Fruit fly (Drosophila melanogaster) whole organism, embryonic: ENCODE data around the gene CG16753.

ENCODE experiments used
- Abd-B ChIP-seq: fragments of 200-800 bp; sonication (Bioruptor generic); optimal IDR thresholded peaks from 2 replicates; lab custom pipeline; 2018; ENCODE audit warnings: missing biosample characterization, mild to moderate bottlenecking, missing genetic modification characterization, moderate library complexity
- Aef1 ChIP-seq: fragments of 200-800 bp; sonication (Bioruptor generic); IDR thresholded peaks from 3 replicates; pipeline ENCODE4 v1.3.6; 2022; ENCODE audit warnings: missing biosample characterization, missing genetic modification characterization
- C15 ChIP-seq: fragments of 200-800 bp; sonication (Bioruptor generic); IDR thresholded peaks from 3 replicates; pipeline ENCODE4 v1.3.6; 2022; ENCODE audit warnings: missing biosample characterization, missing genetic modification characterization
- CG10431 ChIP-seq: fragments of 200-800 bp; sonication (Bioruptor generic); optimal IDR thresholded peaks from 3 replicates; lab custom pipeline; 2018; ENCODE audit warnings: missing biosample characterization, mild to moderate bottlenecking, missing genetic modification characterization
- CG14667 ChIP-seq: fragments of 200-800 bp; sonication (Bioruptor generic); IDR thresholded peaks from 2 replicates; pipeline ENCODE4 v1.3.6; 2022; ENCODE audit warnings: missing biosample characterization, missing genetic modification characterization
- CG15011 ChIP-seq: fragments of 200-800 bp; sonication (Bioruptor generic); optimal IDR thresholded peaks from 3 replicates; lab custom pipeline; 2018; ENCODE audit warnings: missing biosample characterization, mild to moderate bottlenecking, missing genetic modification characterization
- CG15073 ChIP-seq: fragments of 200-800 bp; sonication (Bioruptor generic); optimal IDR thresholded peaks from 2 replicates; lab custom pipeline; 2016; ENCODE audit warnings: missing biosample characterization, missing genetic modification characterization
- CG16779 ChIP-seq: fragments of 200-800 bp; sonication (Bioruptor generic); IDR thresholded peaks from 2 replicates; pipeline ENCODE4 v1.3.6; 2022; ENCODE audit warnings: missing biosample characterization, missing genetic modification characterization
- CG17612 ChIP-seq: fragments of 200-800 bp; sonication (Bioruptor generic); IDR thresholded peaks from 2 replicates; pipeline ENCODE4 v1.3.6; 2022; ENCODE audit warnings: missing biosample characterization, missing genetic modification characterization
- CG17912 ChIP-seq: fragments of 200-800 bp; sonication (Bioruptor generic); optimal IDR thresholded peaks from 2 replicates; lab custom pipeline; 2018; ENCODE audit warnings: missing biosample characterization, mild to moderate bottlenecking, missing genetic modification characterization
- CG1792 ChIP-seq: fragments of 200-800 bp; sonication (Bioruptor generic); optimal IDR thresholded peaks from 2 replicates; lab custom pipeline; 2016; ENCODE audit warnings: missing biosample characterization, missing genetic modification characterization
- CG18011 ChIP-seq: fragments of 200-800 bp; sonication (Bioruptor generic); optimal IDR thresholded peaks from 2 replicates; lab custom pipeline; 2017; ENCODE audit warnings: missing biosample characterization, missing genetic modification characterization, mild to moderate bottlenecking, moderate library complexity, missing genotype
- CG30431 ChIP-seq: fragments of 200-800 bp; sonication (Bioruptor generic); optimal IDR thresholded peaks from 2 replicates; lab custom pipeline; 2017; ENCODE audit warnings: missing biosample characterization, missing genetic modification characterization
- CG34376 ChIP-seq: fragments of 200-800 bp; sonication (Bioruptor generic); optimal IDR thresholded peaks from 2 replicates; lab custom pipeline; 2018; ENCODE audit warnings: missing biosample characterization, mild to moderate bottlenecking, missing genetic modification characterization
- CG3995 ChIP-seq: fragments of 200-800 bp; sonication (Bioruptor generic); optimal IDR thresholded peaks from 3 replicates; lab custom pipeline; 2016; ENCODE audit warnings: missing biosample characterization, missing genetic modification characterization
- CG4854 ChIP-seq: fragments of 200-800 bp; sonication (Bioruptor generic); optimal IDR thresholded peaks from 2 replicates; lab custom pipeline; 2016; ENCODE audit warnings: missing biosample characterization, missing genetic modification characterization, inconsistent platforms
- CG5245 ChIP-seq: fragments of 200-800 bp; sonication (Bioruptor generic); optimal IDR thresholded peaks from 3 replicates; lab custom pipeline; 2016; ENCODE audit warnings: missing biosample characterization, missing genetic modification characterization
- CG6765 ChIP-seq: fragments of 200-800 bp; sonication (Bioruptor generic); optimal IDR thresholded peaks from 3 replicates; lab custom pipeline; 2017; ENCODE audit warnings: missing biosample characterization, mild to moderate bottlenecking, missing genetic modification characterization
- CG6791 ChIP-seq: fragments of 200-800 bp; sonication (Bioruptor generic); IDR thresholded peaks from 3 replicates; pipeline ENCODE4 v1.3.6; 2022; ENCODE audit warnings: missing biosample characterization, missing genetic modification characterization; ENCODE audit not compliant: partially characterized antibody
- CG7357 ChIP-seq: fragments of 200-800 bp; sonication (Bioruptor generic); IDR thresholded peaks from 3 replicates; pipeline ENCODE4 v1.3.6; 2022; ENCODE audit warnings: missing biosample characterization, missing genetic modification characterization
- CG8359 ChIP-seq: fragments of 200-800 bp; sonication (Bioruptor generic); optimal IDR thresholded peaks from 2 replicates; lab custom pipeline; 2017; ENCODE audit warnings: missing biosample characterization, mild to moderate bottlenecking, missing genetic modification characterization, borderline replicate concordance
- Camta ChIP-seq: fragments of 200-800 bp; sonication (Bioruptor generic); optimal IDR thresholded peaks from 2 replicates; lab custom pipeline; 2016; ENCODE audit warnings: missing biosample characterization, missing genetic modification characterization
- E2f2 ChIP-seq: fragments of 200-800 bp; sonication (Bioruptor generic); IDR thresholded peaks from 2 replicates; pipeline ENCODE4 v1.3.6; 2022; ENCODE audit warnings: missing biosample characterization, missing genetic modification characterization
- Gsc ChIP-seq: fragments of 200-800 bp; sonication (Bioruptor generic); IDR thresholded peaks from 2 replicates; pipeline ENCODE4 v1.3.6; 2022; ENCODE audit warnings: missing biosample characterization, missing genetic modification characterization
- MBD-R2 ChIP-seq: fragments of 200-800 bp; sonication (Bioruptor generic); IDR thresholded peaks from 2 replicates; pipeline ENCODE4 v1.3.6; 2022; ENCODE audit warnings: missing biosample characterization, missing genetic modification characterization
- Myb ChIP-seq: fragments of 200-800 bp; sonication (Bioruptor generic); optimal IDR thresholded peaks from 2 replicates; lab custom pipeline; 2016; ENCODE audit warnings: missing biosample characterization, missing genetic modification characterization
- NK7.1 ChIP-seq: fragments of 200-800 bp; sonication (Bioruptor generic); optimal IDR thresholded peaks from 3 replicates; lab custom pipeline; 2016; ENCODE audit warnings: missing biosample characterization, missing genetic modification characterization
- Nf-YA ChIP-seq: fragments of 200-800 bp; sonication (Bioruptor generic); IDR thresholded peaks from 2 replicates; pipeline ENCODE4 v1.3.6; 2022; ENCODE audit warnings: missing biosample characterization, missing genetic modification characterization
- Rfx ChIP-seq: fragments of 200-800 bp; sonication (Bioruptor generic); IDR thresholded peaks from 2 replicates; pipeline ENCODE4 v1.3.6; 2022; ENCODE audit warnings: missing biosample characterization, missing genetic modification characterization
- Sin3A ChIP-seq: fragments of >200 bp; optimal IDR thresholded peaks from 2 replicates; lab custom pipeline; 2018
- Stat92E ChIP-seq, 3 experiments: fragments of >200 bp in 2 of 3; fragments of 200-800 bp in 1 of 3; sonication (Bioruptor generic) in 1 of 3; optimal IDR thresholded peaks; 2 replicates each; lab custom pipeline; 2017 to 2019; ENCODE audit warnings: missing biosample characterization in 3 of 3, missing genetic modification characterization in 3 of 3, mild to moderate bottlenecking in 1 of 3, moderate library complexity in 1 of 3
- TFAM ChIP-seq: fragments of 200-800 bp; sonication (Bioruptor generic); optimal IDR thresholded peaks from 2 replicates; lab custom pipeline; 2017; ENCODE audit warnings: missing biosample characterization, missing genetic modification characterization, inconsistent platforms
- Tbp ChIP-seq: fragments of >200 bp; optimal IDR thresholded peaks from 2 replicates; lab custom pipeline; 2018; ENCODE audit warnings: missing biosample characterization, missing genetic modification characterization
- aop ChIP-seq: fragments of 200-800 bp; sonication (Bioruptor generic); IDR thresholded peaks from 2 replicates; pipeline ENCODE4 v1.3.6; 2022; ENCODE audit warnings: missing biosample characterization, missing genetic modification characterization
- ap ChIP-seq: fragments of 200-800 bp; sonication (Bioruptor generic); IDR thresholded peaks from 2 replicates; pipeline ENCODE4 v1.3.6; 2022; ENCODE audit warnings: missing biosample characterization, missing genetic modification characterization
- dan ChIP-seq: fragments of 200-800 bp; sonication (Bioruptor generic); IDR thresholded peaks from 2 replicates; pipeline ENCODE4 v1.3.6; 2022; ENCODE audit warnings: missing biosample characterization, missing genetic modification characterization
- danr ChIP-seq: fragments of 200-800 bp; sonication (Bioruptor generic); IDR thresholded peaks from 2 replicates; pipeline ENCODE4 v1.3.6; 2022; ENCODE audit warnings: missing biosample characterization, missing genetic modification characterization
- dati ChIP-seq: fragments of 200-800 bp; sonication (Bioruptor generic); IDR thresholded peaks from 2 replicates; pipeline ENCODE4 v1.3.6; 2022; ENCODE audit warnings: missing biosample characterization, missing genetic modification characterization
- fd96Cb ChIP-seq: fragments of 200-800 bp; sonication (Bioruptor generic); optimal IDR thresholded peaks from 2 replicates; lab custom pipeline; 2018; ENCODE audit warnings: missing biosample characterization, mild to moderate bottlenecking, missing genetic modification characterization, moderate library complexity
- kay ChIP-seq: fragments of 200-800 bp; sonication (Bioruptor generic); optimal IDR thresholded peaks from 2 replicates; lab custom pipeline; 2016; ENCODE audit warnings: missing biosample characterization, missing genetic modification characterization
- otp ChIP-seq: fragments of 200-800 bp; sonication (Bioruptor generic); IDR thresholded peaks from 3 replicates; pipeline ENCODE4, ENCODE4 v1.3.6; 2022; ENCODE audit warnings: missing biosample characterization, missing genetic modification characterization
- pnt ChIP-seq: fragments of 200-800 bp; sonication (Bioruptor generic); optimal IDR thresholded peaks from 3 replicates; lab custom pipeline; 2016; ENCODE audit warnings: missing biosample characterization, missing genetic modification characterization
- ranshi ChIP-seq: fragments of 200-800 bp; sonication (Bioruptor generic); IDR thresholded peaks from 2 replicates; pipeline ENCODE4 v1.3.6; 2022; ENCODE audit warnings: missing biosample characterization, missing genetic modification characterization
- rib ChIP-seq: fragments of 200-800 bp; sonication (Bioruptor generic); IDR thresholded peaks from 2 replicates; pipeline ENCODE4 v1.3.6; 2022; ENCODE audit warnings: missing biosample characterization, missing genetic modification characterization
- salm ChIP-seq: fragments of 200-800 bp; sonication (Bioruptor generic); optimal IDR thresholded peaks from 2 replicates; lab custom pipeline; 2018; ENCODE audit warnings: missing biosample characterization, mild to moderate bottlenecking, missing genetic modification characterization
- scrt ChIP-seq: fragments of 200-800 bp; sonication (Bioruptor generic); optimal IDR thresholded peaks from 2 replicates; lab custom pipeline; 2018; ENCODE audit warnings: missing biosample characterization, mild to moderate bottlenecking, missing genetic modification characterization, moderate library complexity
- sisA ChIP-seq: fragments of 200-800 bp; sonication (Bioruptor generic); IDR thresholded peaks from 2 replicates; pipeline ENCODE4 v1.3.6; 2022; ENCODE audit warnings: missing biosample characterization, missing genetic modification characterization
- tll ChIP-seq, 2 experiments: fragments of 200-800 bp in 1 of 2; fragments of >200 bp in 1 of 2; sonication (Bioruptor generic) in 1 of 2; optimal IDR thresholded peaks; 2 replicates each; lab custom pipeline; 2017 to 2019; ENCODE audit warnings: missing biosample characterization in 2 of 2, missing genetic modification characterization in 2 of 2, mild to moderate bottlenecking in 1 of 2, moderate library complexity in 1 of 2
- unc-4 ChIP-seq: fragments of 200-800 bp; sonication (Bioruptor generic); IDR thresholded peaks from 2 replicates; pipeline ENCODE4 v1.3.6; 2022; ENCODE audit warnings: missing biosample characterization, missing genetic modification characterization; ENCODE audit not compliant: partially characterized antibody
- yki ChIP-seq: fragments of >200 bp; optimal IDR thresholded peaks from 3 replicates; lab custom pipeline; 2018

The CG16753 gene

DNA sequence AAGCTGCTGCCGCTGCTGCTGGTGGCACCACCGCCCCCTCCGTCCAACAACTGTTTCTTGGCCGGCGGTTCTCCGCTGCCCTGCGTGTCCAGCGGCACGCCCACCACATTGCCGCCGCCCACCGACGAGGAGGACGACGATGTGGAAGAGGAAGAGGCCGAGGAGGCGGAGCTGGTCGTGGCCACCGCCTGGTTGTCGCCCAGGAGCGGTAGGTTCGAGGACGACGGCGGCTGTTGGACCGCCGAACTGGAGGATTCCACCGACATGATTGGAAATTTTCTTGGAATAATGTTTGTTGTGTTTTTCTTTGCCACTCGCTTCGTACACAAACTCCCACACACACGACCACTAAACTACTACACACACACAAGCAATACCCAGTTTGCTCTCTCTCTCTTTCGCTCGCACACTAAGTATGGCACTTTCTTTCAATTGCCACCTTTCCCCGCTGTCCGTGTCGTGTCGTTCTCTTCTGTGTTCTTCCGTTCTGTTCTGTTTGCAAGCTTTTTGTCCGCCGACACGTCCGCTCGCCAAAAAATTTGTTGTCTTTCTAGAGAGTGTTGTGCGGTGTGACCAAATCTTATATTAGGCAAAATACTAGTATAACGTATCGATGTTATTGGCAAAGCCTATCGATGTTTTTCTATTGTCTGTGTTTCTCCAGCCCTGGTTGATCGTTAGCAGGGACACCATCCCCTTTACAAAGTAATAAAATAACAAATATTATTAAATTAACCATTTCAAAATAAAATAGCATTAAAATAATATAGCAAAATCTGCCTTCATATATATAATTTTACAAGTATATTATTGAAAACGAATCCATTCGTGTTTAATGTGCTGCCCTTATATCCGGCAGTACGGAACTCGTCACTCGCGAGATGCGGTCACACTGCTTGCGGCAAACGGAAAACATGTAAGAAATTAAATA lies 15.7 kb downstream of the CG16753 start, which contains the start of the genes CG32486 and PAN3 (continued):
- TF ChIP-seq CG8359 (GFP tag; lab: Kevin White, UChicago) = no peak
- TF ChIP-seq CG18011 (GFP tag; lab: Kevin White, UChicago) = peak; percentile 3
- peak; percentile 67 for TF ChIP-seq scrt (GFP tag; lab: Kevin White, UChicago)
- TF ChIP-seq yki = no peak
- peak in 1 of 3 experiments; percentile 62 for TF ChIP-seq Stat92E (GFP tag; optimal IDR thresholded peaks at IDR 0.05; lab: Kevin White, UChicago)
- TF ChIP-seq danr = no peak
- TF ChIP-seq otp (GFP tag; lab: Robert Waterston, UW) = peak; percentile 39; the same call in 1 of the 3 replicates
- no peak for TF ChIP-seq CG5245 (GFP tag; lab: Kevin White, UChicago)
- no peak for TF ChIP-seq Gsc (GFP tag; lab: Robert Waterston, UW)
- TF ChIP-seq ap (GFP tag; lab: Robert Waterston, UW) = no peak
- TF ChIP-seq Camta (GFP tag; lab: Kevin White, UChicago) = peak; percentile 13
- no peak for TF ChIP-seq CG7357 (GFP tag; lab: Robert Waterston, UW)
- peak; percentile 62 for TF ChIP-seq CG3995
- no peak for TF ChIP-seq NK7.1
- TF ChIP-seq aop (GFP tag; lab: Robert Waterston, UW) = peak; percentile 96
- TF ChIP-seq Rfx (GFP tag; lab: Robert Waterston, UW) = peak; percentile 65
- TF ChIP-seq Nf-YA = no peak
- TF ChIP-seq Myb = no peak
- TF ChIP-seq TFAM (GFP tag; lab: Kevin White, UChicago) = no peak
- TF ChIP-seq Aef1 (GFP tag; lab: Robert Waterston, UW) = no peak
- TF ChIP-seq CG1792 (GFP tag; lab: Kevin White, UChicago) = no peak
- TF ChIP-seq CG14667 (GFP tag; lab: Robert Waterston, UW) = no peak
- TF ChIP-seq CG4854 (GFP tag; lab: Kevin White, UChicago) = no peak
- TF ChIP-seq C15 = no peak
- TF ChIP-seq CG15073 (GFP tag; lab: Kevin White, UChicago) = no peak
- TF ChIP-seq dati (GFP tag; lab: Robert Waterston, UW) = no peak
- TF ChIP-seq pnt (GFP tag; lab: Kevin White, UChicago) = no peak
- TF ChIP-seq salm = peak; percentile 12
- peak; percentile 82 for TF ChIP-seq CG34376
- peak; percentile 62 for TF ChIP-seq CG10431 (GFP tag; lab: Kevin White, UChicago)
- peak in 1 of 2 experiments; percentile 1 for TF ChIP-seq tll (GFP tag; optimal IDR thresholded peaks at IDR 0.05; lab: Kevin White, UChicago)
- peak; percentile 86 for TF ChIP-seq CG16779 (GFP tag; lab: Robert Waterston, UW)
- peak; percentile 89 for TF ChIP-seq unc-4 (GFP tag; lab: Robert Waterston, UW)
- no peak for TF ChIP-seq Tbp
- TF ChIP-seq rib (GFP tag; lab: Robert Waterston, UW) = peak; percentile 73
- TF ChIP-seq Abd-B (GFP tag; lab: Kevin White, UChicago) = peak; percentile 96
- peak; percentile 83 for TF ChIP-seq CG6791
- peak; percentile 31 for TF ChIP-seq CG17912 (GFP tag; lab: Kevin White, UChicago)
- TF ChIP-seq CG15011 (GFP tag; lab: Kevin White, UChicago) = peak; percentile 11
- peak; percentile 85 for TF ChIP-seq Sin3A (lab: Kevin White, UChicago)
- peak; percentile 6; the same call in 1 of the 2 replicates for TF ChIP-seq ranshi (GFP tag; lab: Robert Waterston, UW)
- no peak for TF ChIP-seq fd96Cb (tag; lab: Kevin White, UChicago)
- TF ChIP-seq sisA (GFP tag; lab: Robert Waterston, UW) = peak; percentile 20; the same call in 1 of the 2 replicates
- TF ChIP-seq CG17612 (GFP tag; lab: Robert Waterston, UW) = no peak
- TF ChIP-seq kay (GFP tag; lab: Kevin White, UChicago) = no peak
- 0 out of 2 replicates have a peak, but pooled peaks have one; percentile 23 for TF ChIP-seq MBD-R2 (GFP tag; lab: Robert Waterston, UW)
- TF ChIP-seq CG6765 (GFP tag; lab: Kevin White, UChicago) = peak; percentile 25
- TF ChIP-seq dan (GFP tag; lab: Robert Waterston, UW) = no peak
- TF ChIP-seq E2f2 = peak; percentile 42; the same call in 1 of the 2 replicates
- TF ChIP-seq CG30431 = no peak
